Worm (Caenorhabditis elegans): ENCODE measurements around the gene ikke-1.
A peak's percentile ranks its signal among the peaks of the same experiment; 100 is the strongest.

Gene ikke-1

DNA sequence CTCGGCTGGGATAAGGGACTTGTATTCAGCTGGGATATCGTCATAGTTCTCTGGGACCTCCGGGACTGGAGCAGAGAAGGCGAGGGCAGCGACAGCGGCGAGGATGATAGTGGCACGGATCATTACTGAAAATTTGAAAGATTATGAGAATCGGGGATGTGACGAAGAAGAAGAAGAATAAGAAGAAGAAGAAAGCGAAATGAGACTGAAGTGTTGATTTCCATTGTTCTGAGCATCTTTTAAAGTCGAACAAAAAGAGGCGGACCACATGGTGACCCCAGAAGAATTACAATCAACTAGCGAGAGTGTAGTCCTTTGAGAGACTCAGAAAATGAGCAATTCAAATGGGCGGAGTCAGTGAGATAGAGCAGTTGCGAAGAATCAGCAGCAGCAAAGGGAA lies 30.6 kb upstream of the ikke-1 start, which contains the start of gene far-1:
TSS of gene far-1 (minus strand) at position 125 of the 400 bp plus-strand sequence.
- TF ChIP-seq ama-1 (optimal IDR thresholded peaks at IDR 0.05) (peak; percentile 49), nhr-11 (tag; optimal IDR thresholded peaks at IDR 0.05) (peak; percentile 10), lsy-2 (tag; optimal IDR thresholded peaks at IDR 0.05) (peak; percentile 12 to 30), dsc-1 (tag; optimal IDR thresholded peaks at IDR 0.05) (peak; percentile 72), lir-3 (tag; optimal IDR thresholded peaks at IDR 0.05; ENCODE audit: poor library complexity) (peak; percentile 14), rnt-1 (tag; optimal IDR thresholded peaks at IDR 0.05) (peak; percentile 49), snu-23 (GFP tag; optimal IDR thresholded peaks at IDR 0.05) (peak; percentile 39), mep-1 (tag; optimal IDR thresholded peaks at IDR 0.05) (no peak), lin-14 (GFP tag; optimal IDR thresholded peaks at IDR 0.05) (peak; percentile 28), fkh-8 (tag; optimal IDR thresholded peaks at IDR 0.05) (no peak), nhr-19 (GFP tag; conservative IDR thresholded peaks at IDR 0.05) (peak; percentile 22), zag-1 (tag; optimal IDR thresholded peaks at IDR 0.05) (no peak), fkh-4 (tag; optimal IDR thresholded peaks at IDR 0.05; ENCODE audit: borderline replicate concordance) (peak; percentile 48), ets-5 (GFP tag; IDR thresholded peaks at IDR 0.05) (no peak), nhr-20 (tag; optimal IDR thresholded peaks at IDR 0.05) (peak; percentile 38), swsn-7 (tag; optimal IDR thresholded peaks at IDR 0.05) (peak; percentile 13), nhr-71 (tag; optimal IDR thresholded peaks at IDR 0.05) (peak; percentile 60), aly-2 (tag; optimal IDR thresholded peaks at IDR 0.05) (no peak)

ce11 chrIII:9080127-9080526 lies 29.6 kb upstream of the ikke-1 start:
- TF ChIP-seq swsn-7 (tag; optimal IDR thresholded peaks at IDR 0.05), result peak; percentile 1
- peak; percentile 54 for TF ChIP-seq rnt-1 (tag; optimal IDR thresholded peaks at IDR 0.05)
- no peak for TF ChIP-seq mab-9 (GFP tag; IDR thresholded peaks at IDR 0.05)
- no peak for TF ChIP-seq pax-3 (tag; optimal IDR thresholded peaks at IDR 0.05)
- TF ChIP-seq snu-23 (GFP tag; optimal IDR thresholded peaks at IDR 0.05), result peak; percentile 11
- TF ChIP-seq nhr-47 (tag; optimal IDR thresholded peaks at IDR 0.05), result no peak
- TF ChIP-seq egl-27 (tag; optimal IDR thresholded peaks at IDR 0.05), result no peak
- TF ChIP-seq dsc-1 (tag; optimal IDR thresholded peaks at IDR 0.05), result peak; percentile 1
- no peak for TF ChIP-seq unc-30 (tag; optimal IDR thresholded peaks at IDR 0.05)
- TF ChIP-seq lsy-2 (tag; optimal IDR thresholded peaks at IDR 0.05), result peak; percentile 3 to 39
- no peak for TF ChIP-seq lin-39 (tag; optimal IDR thresholded peaks at IDR 0.05)
- TF ChIP-seq lin-35 (GFP tag; optimal IDR thresholded peaks at IDR 0.05), result no peak
- TF ChIP-seq fos-1 (tag; optimal IDR thresholded peaks at IDR 0.05), result no peak
- no peak for TF ChIP-seq nhr-237 (tag; optimal IDR thresholded peaks at IDR 0.05)
- TF ChIP-seq blmp-1 (tag; optimal IDR thresholded peaks at IDR 0.05), result no peak
- TF ChIP-seq ama-1 (optimal IDR thresholded peaks at IDR 0.05), result peak; percentile 46
- peak; percentile 3 for TF ChIP-seq lin-14 (GFP tag; optimal IDR thresholded peaks at IDR 0.05)
- TF ChIP-seq efl-1 (optimal IDR thresholded peaks at IDR 0.05), result no peak
- no peak for TF ChIP-seq efl-1 (GFP tag; optimal IDR thresholded peaks at IDR 0.05 in 1 of 2)
- no peak for TF ChIP-seq alr-1 (tag; optimal IDR thresholded peaks at IDR 0.05; ENCODE audit: borderline replicate concordance)
- TF ChIP-seq lin-15B (tag; optimal IDR thresholded peaks at IDR 0.05), result no peak
- TF ChIP-seq nhr-19 (GFP tag; conservative IDR thresholded peaks at IDR 0.05), result no peak; the same call in 1 of the 2 replicates
- no peak for TF ChIP-seq nhr-85 (tag)
- no peak for TF ChIP-seq ces-1 (GFP tag; optimal IDR thresholded peaks at IDR 0.05)
- TF ChIP-seq nhr-71 (tag; optimal IDR thresholded peaks at IDR 0.05), result peak; percentile 19

DNA sequence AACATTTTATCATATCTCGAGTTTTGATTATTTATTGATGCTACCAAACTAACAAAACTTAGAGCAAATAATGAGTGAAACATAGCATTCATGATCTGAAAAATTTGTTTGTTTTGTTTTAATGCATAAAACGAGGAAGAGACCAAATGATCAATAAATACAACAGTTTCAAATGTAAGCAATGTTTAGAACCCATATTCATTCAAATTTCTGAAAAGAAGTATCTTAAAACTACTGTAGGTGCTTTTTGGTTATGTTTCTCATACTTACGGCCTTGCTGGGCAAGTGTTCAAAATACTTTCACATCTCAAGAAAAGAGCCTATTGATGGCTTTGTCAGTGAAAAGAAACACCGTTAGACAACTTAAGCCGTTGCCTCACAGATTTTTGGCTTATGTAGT lies 27.2 kb upstream of the ikke-1 start, which contains the start of gene F02A9.1:
TSS of gene F02A9.1 (minus strand) at position 101 of the 400 bp plus-strand sequence.
- TF ChIP-seq zip-4 (GFP tag; optimal IDR thresholded peaks at IDR 0.05) (no peak), lin-15B (tag; optimal IDR thresholded peaks at IDR 0.05) (no peak), efl-1 (optimal IDR thresholded peaks at IDR 0.05) (no peak), efl-1 (GFP tag; optimal IDR thresholded peaks at IDR 0.05 in 1 of 2) (no peak), nhr-76 (tag; optimal IDR thresholded peaks at IDR 0.05) (no peak), lsy-2 (tag; optimal IDR thresholded peaks at IDR 0.05) (no peak)

DNA sequence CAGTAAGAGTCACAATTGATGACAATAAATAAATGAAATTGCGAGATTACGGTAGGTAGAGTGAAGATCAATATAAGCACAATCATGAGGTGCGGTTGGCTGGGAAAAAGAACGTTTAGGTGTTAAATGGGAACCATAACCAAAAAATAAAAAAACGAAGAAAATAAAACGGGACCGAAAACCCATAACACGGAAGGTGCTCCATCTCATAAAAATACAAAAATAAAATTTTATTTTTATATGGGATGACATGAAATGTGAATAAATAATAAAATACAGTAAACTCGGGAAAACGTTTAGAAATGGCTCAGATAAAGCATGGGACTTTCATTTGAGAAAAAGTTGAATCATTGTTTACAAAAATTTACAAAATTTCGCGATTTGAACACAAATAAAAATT lies 25.0 kb upstream of the ikke-1 start, which contains the start of gene F02A9.7:
TSS of gene F02A9.7 (minus strand) at position 101 of the 400 bp plus-strand sequence.
- TF ChIP-seq mab-9 (GFP tag; IDR thresholded peaks at IDR 0.05) (no peak), lin-15B (tag; optimal IDR thresholded peaks at IDR 0.05) (no peak), blmp-1 (tag; optimal IDR thresholded peaks at IDR 0.05) (no peak), ceh-82 (tag; optimal IDR thresholded peaks at IDR 0.05) (no peak), ztf-4 (tag; optimal IDR thresholded peaks at IDR 0.05) (no peak), C04F5.9 (tag; optimal IDR thresholded peaks at IDR 0.05) (no peak), C16A3.4 (tag; optimal IDR thresholded peaks at IDR 0.05) (no peak), nhr-85 (tag) (no peak), ceh-90 (tag; optimal IDR thresholded peaks at IDR 0.05) (no peak), zag-1 (tag; optimal IDR thresholded peaks at IDR 0.05) (no peak), grh-1 (GFP tag; IDR thresholded peaks at IDR 0.05) (no peak), unc-98 (GFP tag; IDR thresholded peaks at IDR 0.05) (no peak), nhr-90 (tag; optimal IDR thresholded peaks at IDR 0.05; ENCODE audit: poor library complexity) (no peak), nhr-47 (tag; optimal IDR thresholded peaks at IDR 0.05) (no peak), skn-1 (tag; optimal IDR thresholded peaks at IDR 0.05) (no peak), aly-2 (tag; optimal IDR thresholded peaks at IDR 0.05) (no peak), pag-3 (tag; optimal IDR thresholded peaks at IDR 0.05; ENCODE audit: borderline replicate concordance, insufficient read depth) (no peak), sox-4 (tag; optimal IDR thresholded peaks at IDR 0.05) (no peak)

All from whole organism, L1 larva.